Worm (Caenorhabditis elegans) whole organism, L3 larva: ENCODE data around the gene fbxb-60.

ENCODE experiments used
- R02D3.7 ChIP-seq: fragments of 150-350 bp; optimal IDR thresholded peaks from 2 replicates; lab custom pipeline; 2014; ENCODE audit warnings: missing biosample characterization, missing genetic modification characterization
- ZK546.5 ChIP-seq: sonication (generic microtip); optimal IDR thresholded peaks from 2 replicates; lab custom pipeline; 2017; ENCODE audit warnings: missing biosample characterization, missing genetic modification characterization
- aly-2 ChIP-seq: fragments of 150-350 bp; optimal IDR thresholded peaks from 2 replicates; lab custom pipeline; 2014; ENCODE audit warnings: missing biosample characterization, missing genetic modification characterization
- ama-1 ChIP-seq: fragments of 150-350 bp; optimal IDR thresholded peaks from 2 replicates; lab custom pipeline; 2018
- ceh-16 ChIP-seq: sonication (generic microtip); optimal IDR thresholded peaks from 2 replicates; lab custom pipeline; 2017; ENCODE audit warnings: missing biosample characterization, missing genetic modification characterization
- ceh-28 ChIP-seq: fragments of 150-350 bp; optimal IDR thresholded peaks from 2 replicates; lab custom pipeline; 2014; ENCODE audit warnings: missing biosample characterization, missing genetic modification reagents, missing genetic modification characterization
- ceh-82 ChIP-seq: fragments of 150-350 bp; optimal IDR thresholded peaks from 2 replicates; lab custom pipeline; 2014; ENCODE audit warnings: missing biosample characterization, missing genetic modification characterization
- ceh-9 ChIP-seq: sonication (generic microtip); optimal IDR thresholded peaks from 2 replicates; lab custom pipeline; 2018; ENCODE audit warnings: missing biosample characterization, missing genetic modification characterization
- daf-12 ChIP-seq: fragments of 150-350 bp; optimal IDR thresholded peaks from 2 replicates; lab custom pipeline; 2014; ENCODE audit warnings: missing biosample characterization, missing genetic modification reagents, missing genetic modification characterization
- egl-5 ChIP-seq: fragments of 150-350 bp; optimal IDR thresholded peaks from 2 replicates; lab custom pipeline; 2017; ENCODE audit warnings: missing biosample characterization, missing genetic modification reagents, missing genetic modification characterization, inconsistent platforms
- elt-1 ChIP-seq: fragments of 150-350 bp; optimal IDR thresholded peaks from 2 replicates; lab custom pipeline; 2014; ENCODE audit warnings: missing biosample characterization, missing genetic modification characterization
- elt-2 ChIP-seq: sonication (generic microtip); optimal IDR thresholded peaks from 2 replicates; lab custom pipeline; 2016; ENCODE audit warnings: missing genetic modification reagents, mild to moderate bottlenecking, missing genetic modification characterization, missing compliant biosample characterization
- elt-3 ChIP-seq, 3 experiments: fragments of 150-350 bp in 1 of 3; sonication (generic microtip) in 2 of 3; optimal IDR thresholded peaks; 2 replicates in 2 of 3; 4 replicates in 1 of 3; lab custom pipeline; 2014 to 2017; ENCODE audit warnings: missing biosample characterization in 3 of 3, missing genetic modification characterization in 3 of 3
- fkh-10 ChIP-seq: sonication (generic microtip); optimal IDR thresholded peaks from 2 replicates; lab custom pipeline; 2017; ENCODE audit warnings: missing biosample characterization, missing genetic modification reagents, missing genetic modification characterization
- fkh-2 ChIP-seq: fragments of 150-350 bp; optimal IDR thresholded peaks from 2 replicates; lab custom pipeline; 2014; ENCODE audit warnings: missing biosample characterization, missing genetic modification reagents, missing genetic modification characterization
- fos-1 ChIP-seq: fragments of 150-350 bp; optimal IDR thresholded peaks from 2 replicates; lab custom pipeline; 2014; ENCODE audit warnings: missing biosample characterization, missing genetic modification characterization
- hmg-11 ChIP-seq: sonication (generic microtip); optimal IDR thresholded peaks from 2 replicates; lab custom pipeline; 2016; ENCODE audit warnings: missing genetic modification characterization, missing compliant biosample characterization
- jun-1 ChIP-seq: fragments of 150-350 bp; optimal IDR thresholded peaks from 2 replicates; lab custom pipeline; 2014; ENCODE audit warnings: missing biosample characterization, missing genetic modification reagents, missing genetic modification characterization
- lin-15B ChIP-seq: fragments of 150-350 bp; optimal IDR thresholded peaks from 2 replicates; lab custom pipeline; 2014; ENCODE audit warnings: missing biosample characterization, missing genetic modification characterization
- lin-39 ChIP-seq: fragments of 150-350 bp; optimal IDR thresholded peaks from 2 replicates; lab custom pipeline; 2018; ENCODE audit warnings: missing biosample characterization, missing genetic modification reagents, missing genetic modification characterization
- lsy-12 ChIP-seq: sonication (generic microtip); optimal IDR thresholded peaks from 2 replicates; lab custom pipeline; 2016; ENCODE audit warnings: mild to moderate bottlenecking, missing genetic modification characterization, missing compliant biosample characterization
- mml-1 ChIP-seq: fragments of 150-350 bp; sonication (generic microtip); optimal IDR thresholded peaks from 3 replicates; lab custom pipeline; 2014; ENCODE audit warnings: missing biosample characterization, missing genetic modification characterization
- nfya-1 ChIP-seq: sonication (generic microtip); optimal IDR thresholded peaks from 2 replicates; lab custom pipeline; 2017; ENCODE audit warnings: missing genetic modification characterization, mild to moderate bottlenecking, missing compliant biosample characterization, antibody characterized with exemption, moderate library complexity; ENCODE audit not compliant: insufficient read depth
- nhr-11 ChIP-seq: fragments of 150-350 bp; optimal IDR thresholded peaks from 2 replicates; lab custom pipeline; 2014; ENCODE audit warnings: missing biosample characterization, missing genetic modification characterization
- nhr-12 ChIP-seq: fragments of 150-350 bp; optimal IDR thresholded peaks from 2 replicates; lab custom pipeline; 2014; ENCODE audit warnings: missing biosample characterization, missing genetic modification characterization
- nhr-237 ChIP-seq: fragments of 150-350 bp; optimal IDR thresholded peaks from 2 replicates; lab custom pipeline; 2014; ENCODE audit warnings: missing biosample characterization, missing genetic modification characterization
- nhr-25 ChIP-seq: sonication (generic microtip); optimal IDR thresholded peaks from 2 replicates; lab custom pipeline; 2017; ENCODE audit warnings: missing biosample characterization, missing genetic modification characterization
- nhr-28 ChIP-seq: fragments of 150-350 bp; optimal IDR thresholded peaks from 2 replicates; lab custom pipeline; 2014; ENCODE audit warnings: missing biosample characterization, missing genetic modification characterization
- nhr-43 ChIP-seq: sonication (generic microtip); optimal IDR thresholded peaks from 2 replicates; lab custom pipeline; 2016; ENCODE audit warnings: mild to moderate bottlenecking, missing genetic modification characterization, missing compliant biosample characterization; ENCODE audit not compliant: poor library complexity, severe bottlenecking
- nhr-67 ChIP-seq: fragments of 150-350 bp; optimal IDR thresholded peaks from 2 replicates; lab custom pipeline; 2014; ENCODE audit warnings: missing biosample characterization, missing genetic modification characterization
- nhr-76 ChIP-seq: fragments of 150-350 bp; sonication (generic microtip); optimal IDR thresholded peaks from 5 replicates; lab custom pipeline; 2014; ENCODE audit warnings: missing biosample characterization, missing genetic modification characterization
- nhr-77 ChIP-seq: fragments of 150-350 bp; optimal IDR thresholded peaks from 2 replicates; lab custom pipeline; 2014; ENCODE audit warnings: missing biosample characterization, missing genetic modification characterization
- pha-4 ChIP-seq: fragments of 150-350 bp; optimal IDR thresholded peaks from 2 replicates; lab custom pipeline; 2014; ENCODE audit warnings: missing biosample characterization, missing genetic modification reagents, missing genetic modification characterization
- pqm-1 ChIP-seq: fragments of 150-350 bp; optimal IDR thresholded peaks from 2 replicates; lab custom pipeline; 2017; ENCODE audit warnings: missing biosample characterization, missing genetic modification characterization, inconsistent platforms
- skn-1 ChIP-seq: fragments of 150-350 bp; optimal IDR thresholded peaks from 2 replicates; lab custom pipeline; 2014; ENCODE audit warnings: missing biosample characterization, missing genetic modification characterization
- snpc-4 ChIP-seq: fragments of 150-350 bp; optimal IDR thresholded peaks from 2 replicates; lab custom pipeline; 2014; ENCODE audit warnings: missing biosample characterization, missing genetic modification characterization
- tbx-2 ChIP-seq: sonication (generic microtip); optimal IDR thresholded peaks from 2 replicates; lab custom pipeline; 2016; ENCODE audit warnings: mild to moderate bottlenecking, missing genetic modification characterization, missing compliant biosample characterization
- unc-62 ChIP-seq: fragments of 150-350 bp; sonication (generic microtip); optimal IDR thresholded peaks from 4 replicates; lab custom pipeline; 2014; ENCODE audit warnings: missing biosample characterization, missing genetic modification reagents, missing genetic modification characterization
- zag-1 ChIP-seq: fragments of 150-350 bp; optimal IDR thresholded peaks from 2 replicates; lab custom pipeline; 2014; ENCODE audit warnings: missing biosample characterization, missing genetic modification characterization
- ztf-11 ChIP-seq: fragments of 150-350 bp; optimal IDR thresholded peaks from 2 replicates; lab custom pipeline; 2014; ENCODE audit warnings: missing biosample characterization, missing genetic modification characterization
- ztf-4 ChIP-seq: fragments of 150-350 bp; optimal IDR thresholded peaks from 2 replicates; lab custom pipeline; 2014; ENCODE audit warnings: missing biosample characterization, missing genetic modification characterization

The fbxb-60 gene

ce11 chrV:19293025-19293424, 4.6 kb upstream of the fbxb-60 start, which contains the start of gene F55C9.5:
TSS of gene F55C9.5 (minus strand) at chrV:19293125.
- no peak for TF ChIP-seq nhr-11 (tag; lab: Kevin White, UChicago)
- TF ChIP-seq hmg-11: no peak
- TF ChIP-seq ztf-4 (tag; lab: Kevin White, UChicago): no peak
- TF ChIP-seq nfya-1 (tag; lab: Kevin White, UChicago): no peak
- no peak for TF ChIP-seq elt-3 (tag; optimal IDR thresholded peaks at IDR 0.05; lab: Kevin White, UChicago)
- no peak for TF ChIP-seq pqm-1
- no peak for TF ChIP-seq nhr-237 (tag; lab: Kevin White, UChicago)
- no peak for TF ChIP-seq fos-1 (tag; lab: Kevin White, UChicago)
- TF ChIP-seq nhr-12 (tag; lab: Kevin White, UChicago): no peak
- no peak for TF ChIP-seq R02D3.7
- no peak for TF ChIP-seq nhr-43 (tag; lab: Kevin White, UChicago)
- no peak for TF ChIP-seq nhr-77 (tag; lab: Kevin White, UChicago)
- no peak for TF ChIP-seq skn-1
- no peak for TF ChIP-seq zag-1 (tag; lab: Kevin White, UChicago)

- TF ChIP-seq lin-15B (no peak), aly-2 (tag; lab: Kevin White, UChicago) (no peak), daf-12 (tag; lab: Kevin White, UChicago) (no peak), ceh-9 (no peak), nhr-28 (tag; lab: Kevin White, UChicago) (no peak), mml-1 (no peak), nhr-67 (tag; lab: Kevin White, UChicago) (no peak), nhr-43 (tag; lab: Kevin White, UChicago) (no peak), nhr-77 (tag; lab: Kevin White, UChicago) (no peak), ceh-16 (tag; lab: Kevin White, UChicago) (no peak), ceh-82 (tag; lab: Kevin White, UChicago) (no peak), R02D3.7 (no peak), unc-62 (no peak), ZK546.5 (tag; lab: Kevin White, UChicago) (no peak), egl-5 (no peak), pha-4 (tag; lab: Kevin White, UChicago) (no peak), pqm-1 (no peak)
These were observed 887 bp upstream of the fbxb-60 start, which contains the start of gene F55C9.6 for ce11 chrV:19296723-19297122. TSS of gene F55C9.6 (minus strand) at chrV:19296823.

DNA sequence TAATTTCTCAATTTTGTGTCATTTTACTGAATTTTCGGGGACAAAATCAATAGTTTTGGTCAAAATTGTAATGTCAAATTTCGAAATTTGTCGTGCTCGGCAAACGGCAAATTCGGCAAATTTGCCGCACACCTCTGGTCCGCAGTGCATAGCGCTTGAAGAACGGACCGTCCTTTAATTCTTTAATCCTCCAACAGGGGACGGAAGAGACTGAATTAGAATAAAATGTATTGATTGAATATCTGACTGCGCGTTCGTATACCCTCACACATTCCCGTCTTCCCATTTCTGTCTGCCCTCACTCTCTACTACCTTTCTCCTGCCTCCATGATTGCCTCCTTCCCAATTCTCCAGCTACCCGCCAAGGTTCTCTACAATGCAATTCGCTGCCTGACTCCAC, 1.7 kb downstream of the fbxb-60 start, which contains the start of gene F55C9.14:
F55C9.14 (plus strand) TSS at position 301 of the 400 bp plus-strand sequence.
- no peak for TF ChIP-seq pqm-1
- TF ChIP-seq ama-1 (lab: Kevin White, UChicago): no peak
- TF ChIP-seq aly-2 (tag; lab: Kevin White, UChicago): no peak
- TF ChIP-seq lin-39 (tag; lab: Kevin White, UChicago): no peak
- TF ChIP-seq lsy-12 (tag; lab: Kevin White, UChicago): no peak
- TF ChIP-seq fkh-10 (GFP tag; lab: Kevin White, UChicago): no peak
- no peak for TF ChIP-seq elt-2 (tag; lab: Kevin White, UChicago)
- no peak for TF ChIP-seq fkh-2 (tag; lab: Kevin White, UChicago)
- TF ChIP-seq ztf-11: no peak

- TF ChIP-seq snpc-4 (no peak), nhr-43 (tag; lab: Kevin White, UChicago) (no peak), nhr-11 (tag; lab: Kevin White, UChicago) (no peak), ceh-28 (tag; lab: Kevin White, UChicago) (no peak), ama-1 (lab: Kevin White, UChicago) (no peak), nhr-25 (tag; lab: Kevin White, UChicago) (no peak), lsy-12 (tag; lab: Kevin White, UChicago) (no peak), tbx-2 (tag; lab: Kevin White, UChicago) (no peak), ceh-16 (tag; lab: Kevin White, UChicago) (no peak), elt-1 (tag; lab: Kevin White, UChicago) (no peak), nhr-76 (no peak), aly-2 (tag; lab: Kevin White, UChicago) (no peak), nhr-28 (tag; lab: Kevin White, UChicago) (no peak), hmg-11 (no peak), jun-1 (no peak), elt-3 (tag; optimal IDR thresholded peaks at IDR 0.05; lab: Kevin White, UChicago) (no peak)
These were observed 4.3 kb downstream of the fbxb-60 start, which contains the start of gene fbxb-62 for ce11 chrV:19301934-19302333. TSS of gene fbxb-62 (minus strand) at chrV:19302034.
